Worm (Caenorhabditis elegans) whole organism, L3 larva: Measurements from ENCODE around the gene ZC15.1.

ENCODE experiments used
- ZK546.5 ChIP-seq: sonication (generic microtip); optimal IDR thresholded peaks from 2 replicates; lab custom pipeline; 2017; ENCODE audit warnings: missing biosample characterization, missing genetic modification characterization
- aly-2 ChIP-seq: fragments of 150-350 bp; optimal IDR thresholded peaks from 2 replicates; lab custom pipeline; 2014; ENCODE audit warnings: missing biosample characterization, missing genetic modification characterization
- ceh-9 ChIP-seq: sonication (generic microtip); optimal IDR thresholded peaks from 2 replicates; lab custom pipeline; 2018; ENCODE audit warnings: missing biosample characterization, missing genetic modification characterization
- egl-27 ChIP-seq: sonication (generic microtip); optimal IDR thresholded peaks from 4 replicates; lab custom pipeline; 2017; ENCODE audit warnings: missing biosample characterization, missing genetic modification reagents, missing genetic modification characterization
- elt-2 ChIP-seq: sonication (generic microtip); optimal IDR thresholded peaks from 2 replicates; lab custom pipeline; 2016; ENCODE audit warnings: missing genetic modification reagents, mild to moderate bottlenecking, missing genetic modification characterization, missing compliant biosample characterization
- elt-3 ChIP-seq, 3 experiments: fragments of 150-350 bp in 1 of 3; sonication (generic microtip) in 2 of 3; optimal IDR thresholded peaks; 2 replicates in 2 of 3; 4 replicates in 1 of 3; lab custom pipeline; 2014 to 2017; ENCODE audit warnings: missing biosample characterization in 3 of 3, missing genetic modification characterization in 3 of 3
- jun-1 ChIP-seq: fragments of 150-350 bp; optimal IDR thresholded peaks from 2 replicates; lab custom pipeline; 2014; ENCODE audit warnings: missing biosample characterization, missing genetic modification reagents, missing genetic modification characterization
- nhr-76 ChIP-seq: fragments of 150-350 bp; sonication (generic microtip); optimal IDR thresholded peaks from 5 replicates; lab custom pipeline; 2014; ENCODE audit warnings: missing biosample characterization, missing genetic modification characterization
- tbx-2 ChIP-seq: sonication (generic microtip); optimal IDR thresholded peaks from 2 replicates; lab custom pipeline; 2016; ENCODE audit warnings: mild to moderate bottlenecking, missing genetic modification characterization, missing compliant biosample characterization
- unc-62 ChIP-seq: fragments of 150-350 bp; sonication (generic microtip); optimal IDR thresholded peaks from 4 replicates; lab custom pipeline; 2014; ENCODE audit warnings: missing biosample characterization, missing genetic modification reagents, missing genetic modification characterization

DNA sequence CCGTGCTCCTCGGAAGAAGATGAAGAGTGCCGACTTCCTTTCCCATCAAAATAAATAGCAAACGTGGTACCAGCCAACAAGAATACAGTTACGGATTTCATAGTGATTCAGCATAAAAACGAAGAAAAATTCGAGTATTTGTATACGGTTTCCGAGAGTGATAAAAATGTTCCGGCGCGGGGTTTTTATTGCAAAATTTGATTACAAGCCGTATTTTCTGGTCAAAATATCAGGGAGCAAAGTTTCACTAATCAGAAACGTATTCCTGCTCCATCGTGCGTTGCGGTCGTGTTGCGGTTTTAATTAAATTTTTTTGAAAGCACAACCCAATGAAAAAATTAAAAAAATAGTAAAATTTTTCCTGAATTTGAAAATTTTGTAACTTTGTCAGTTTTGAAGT lies 11.5 kb upstream of the ZC15.1 start, which contains the start of gene clec-261:
- TF ChIP-seq jun-1 (tag; lab: Kevin White, UChicago) (no peak), unc-62 (GFP tag; lab: Kevin White, UChicago) (no peak), egl-27 (tag; lab: Kevin White, UChicago) (no peak), elt-3 (tag; optimal IDR thresholded peaks at IDR 0.05; lab: Kevin White, UChicago) (no peak), aly-2 (tag; lab: Kevin White, UChicago) (no peak), ceh-9 (tag; lab: Kevin White, UChicago) (no peak), ZK546.5 (no peak), tbx-2 (tag; lab: Kevin White, UChicago) (no peak), nhr-76 (tag; lab: Kevin White, UChicago) (no peak), elt-2 (tag; lab: Kevin White, UChicago) (no peak)
